Fruit fly (Drosophila melanogaster): ENCODE data around the gene CG16995.

Gene CG16995

dm6 chr2L:2307648-2308047 is at the start of gene CG16995:
Gene CG16995, plus strand, starts transcription at chr2L:2307948.
- TF ChIP-seq Pif1B (GFP tag; optimal IDR thresholded peaks at IDR 0.05) (no peak), fd96Ca (GFP tag; IDR thresholded peaks at IDR 0.05) (no peak), Pif1A (GFP tag; optimal IDR thresholded peaks at IDR 0.05) (no peak), CG17806 (tag; optimal IDR thresholded peaks at IDR 0.05) (no peak), gl (tag; optimal IDR thresholded peaks at IDR 0.05) (no peak), CG13204 (GFP tag; optimal IDR thresholded peaks at IDR 0.05) (no peak), CG12605 (GFP tag; IDR thresholded peaks at IDR 0.05) (no peak), rn (GFP tag; IDR thresholded peaks at IDR 0.05) (no peak), D1 (tag; optimal IDR thresholded peaks at IDR 0.05) (no peak), CG8301 (tag; optimal IDR thresholded peaks at IDR 0.05) (no peak), EcR (GFP tag; optimal IDR thresholded peaks at IDR 0.05) (no peak), CG14655 (GFP tag; optimal IDR thresholded peaks at IDR 0.05) (no peak)

dm6 chr2L:2263142-2263541 is 44.6 kb upstream of the CG16995 start, which contains the start of gene CG4270:
Gene CG4270, plus strand, starts transcription at chr2L:2263442.
- TF ChIP-seq Pif1A (GFP tag; optimal IDR thresholded peaks at IDR 0.05) = no peak
- no peak for TF ChIP-seq gl (tag; optimal IDR thresholded peaks at IDR 0.05)
- no peak for TF ChIP-seq CG17806 (tag; optimal IDR thresholded peaks at IDR 0.05)
- TF ChIP-seq EcR (GFP tag; optimal IDR thresholded peaks at IDR 0.05) = no peak
- TF ChIP-seq CG12605 (GFP tag; IDR thresholded peaks at IDR 0.05) = no peak
- TF ChIP-seq CG8301 (tag; optimal IDR thresholded peaks at IDR 0.05) = no peak
- no peak for TF ChIP-seq CG9948 (tag; optimal IDR thresholded peaks at IDR 0.05)
- TF ChIP-seq Pif1B (GFP tag; optimal IDR thresholded peaks at IDR 0.05) = no peak

dm6 chr2L:2265221-2265620 is 42.5 kb upstream of the CG16995 start, which contains the start of gene CG34049:
Gene CG34049, minus strand, starts transcription at chr2L:2265321.
- TF ChIP-seq CG10348 (GFP tag; IDR thresholded peaks at IDR 0.05) (no peak), fd96Ca (GFP tag; IDR thresholded peaks at IDR 0.05) (no peak), CG15710 (tag; optimal IDR thresholded peaks at IDR 0.05) (no peak), CG4496 (GFP tag; IDR thresholded peaks at IDR 0.05) (no peak), CG34367 (tag; optimal IDR thresholded peaks at IDR 0.05) (no peak), CG32121 (GFP tag; IDR thresholded peaks at IDR 0.05) (no peak), CG17806 (tag; optimal IDR thresholded peaks at IDR 0.05) (no peak), CG14655 (GFP tag; optimal IDR thresholded peaks at IDR 0.05) (no peak), CG12605 (GFP tag; IDR thresholded peaks at IDR 0.05) (no peak), CG13204 (GFP tag; optimal IDR thresholded peaks at IDR 0.05) (no peak), EcR (GFP tag; optimal IDR thresholded peaks at IDR 0.05) (no peak), D1 (tag; optimal IDR thresholded peaks at IDR 0.05) (no peak), CG8301 (tag; optimal IDR thresholded peaks at IDR 0.05) (no peak), Pif1A (GFP tag; optimal IDR thresholded peaks at IDR 0.05) (no peak), Ets98B (GFP tag; IDR thresholded peaks at IDR 0.05) (no peak), Pif1B (GFP tag; optimal IDR thresholded peaks at IDR 0.05) (no peak), CG9948 (tag; optimal IDR thresholded peaks at IDR 0.05) (no peak), gl (tag; optimal IDR thresholded peaks at IDR 0.05) (no peak)

dm6 chr2L:2269040-2269439 is 38.7 kb upstream of the CG16995 start, which contains the start of gene CG17242:
Gene CG17242, minus strand, starts transcription at chr2L:2269140.
- TF ChIP-seq CG15710 (tag; optimal IDR thresholded peaks at IDR 0.05) (no peak), rn (GFP tag; IDR thresholded peaks at IDR 0.05) (no peak), Pif1B (GFP tag; optimal IDR thresholded peaks at IDR 0.05) (no peak), CG34367 (tag; optimal IDR thresholded peaks at IDR 0.05) (no peak), Pif1A (GFP tag; optimal IDR thresholded peaks at IDR 0.05) (no peak), CG12605 (GFP tag; IDR thresholded peaks at IDR 0.05) (no peak), CG10348 (GFP tag; IDR thresholded peaks at IDR 0.05) (no peak)

- TF ChIP-seq Pif1A (GFP tag; optimal IDR thresholded peaks at IDR 0.05) (no peak), CG4496 (GFP tag; IDR thresholded peaks at IDR 0.05) (no peak), CG15710 (tag; optimal IDR thresholded peaks at IDR 0.05) (no peak), fd96Ca (GFP tag; IDR thresholded peaks at IDR 0.05) (no peak), gl (tag; optimal IDR thresholded peaks at IDR 0.05) (no peak), Snoo (tag; optimal IDR thresholded peaks at IDR 0.05) (no peak), CG8301 (tag; optimal IDR thresholded peaks at IDR 0.05) (no peak), CG8159 (tag; optimal IDR thresholded peaks at IDR 0.05) (no peak), rn (GFP tag; IDR thresholded peaks at IDR 0.05) (no peak), EcR (GFP tag; optimal IDR thresholded peaks at IDR 0.05) (no peak), CG17806 (tag; optimal IDR thresholded peaks at IDR 0.05) (no peak)
Observed at dm6 chr2L:2284863-2285262, 22.9 kb upstream of the CG16995 start, which contains the start of gene CG4271. Gene CG4271, plus strand, starts transcription at chr2L:2285163.

- no peak for TF ChIP-seq CG15710 (tag; optimal IDR thresholded peaks at IDR 0.05)
Observed at dm6 chr2L:2286773-2287172, 21.0 kb upstream of the CG16995 start, which contains the start of gene CG31681. Gene CG31681, minus strand, starts transcription at chr2L:2286873.

dm6 chr2L:2287807-2288206 is 19.9 kb upstream of the CG16995 start, which contains the start of gene CG42658:
Gene CG42658, minus strand, starts transcription at chr2L:2287907.
- TF ChIP-seq CG8159 (tag; optimal IDR thresholded peaks at IDR 0.05) (no peak), rn (GFP tag; IDR thresholded peaks at IDR 0.05) (no peak), fd96Ca (GFP tag; IDR thresholded peaks at IDR 0.05) (no peak)

Data from whole organism, pupa.